Fruit fly (Drosophila melanogaster) Kc167 (cell line): ENCODE data around the gene CG3294.

Experiments used
- h ChIP-seq: fragments of >200 bp; optimal IDR thresholded peaks from 3 replicates; lab custom pipeline; 2018; ENCODE audit warnings: missing external identifiers
- insv ChIP-seq: fragments of >200 bp; optimal IDR thresholded peaks from 3 replicates; lab custom pipeline; 2018; ENCODE audit warnings: missing external identifiers
- psq ChIP-seq: fragments of >200 bp; optimal IDR thresholded peaks from 2 replicates; lab custom pipeline; 2017; ENCODE audit warnings: missing external identifiers
- ttk ChIP-seq: sonication (Bioruptor generic); optimal IDR thresholded peaks from 2 replicates; lab custom pipeline; 2017; ENCODE audit warnings: missing external identifiers

dm6 chr2L:4821319-4821717 is 27.0 kb downstream of the CG3294 start:
- no peak for TF ChIP-seq psq (lab: Kevin White, UChicago)
- TF ChIP-seq ttk (lab: Kevin White, UChicago), result no peak
- TF ChIP-seq h, result no peak
- no peak for TF ChIP-seq insv
